Fruit fly (Drosophila melanogaster) whole organism, wandering third instar larva: Measurements from ENCODE around the gene DCX-EMAP.

Experiments used
- Hnf4 ChIP-seq: fragments of 200-800 bp; sonication (Bioruptor generic); optimal IDR thresholded peaks from 2 replicates; lab custom pipeline; 2016; ENCODE audit warnings: missing biosample characterization, mild to moderate bottlenecking, missing genetic modification characterization
- Myc ChIP-seq: fragments of >200 bp; optimal IDR thresholded peaks from 2 replicates; lab custom pipeline; 2017
- N ChIP-seq: fragments of >200 bp; optimal IDR thresholded peaks from 2 replicates; lab custom pipeline; 2018; ENCODE audit warnings: missing biosample characterization, missing external identifiers, missing genetic modification characterization
- brk ChIP-seq: fragments of 200-800 bp; sonication (Bioruptor generic); optimal IDR thresholded peaks from 2 replicates; lab custom pipeline; 2016; ENCODE audit warnings: missing biosample characterization, mild to moderate bottlenecking, missing genetic modification characterization
- ey ChIP-seq: fragments of 200-800 bp; sonication (Bioruptor generic); optimal IDR thresholded peaks from 2 replicates; lab custom pipeline; 2016; ENCODE audit warnings: missing biosample characterization, missing genetic modification characterization
- psq ChIP-seq: fragments of 200-800 bp; sonication (Bioruptor generic); optimal IDR thresholded peaks from 3 replicates; lab custom pipeline; 2017; ENCODE audit warnings: missing biosample characterization, mild to moderate bottlenecking, missing genetic modification characterization, moderate library complexity

DNA sequence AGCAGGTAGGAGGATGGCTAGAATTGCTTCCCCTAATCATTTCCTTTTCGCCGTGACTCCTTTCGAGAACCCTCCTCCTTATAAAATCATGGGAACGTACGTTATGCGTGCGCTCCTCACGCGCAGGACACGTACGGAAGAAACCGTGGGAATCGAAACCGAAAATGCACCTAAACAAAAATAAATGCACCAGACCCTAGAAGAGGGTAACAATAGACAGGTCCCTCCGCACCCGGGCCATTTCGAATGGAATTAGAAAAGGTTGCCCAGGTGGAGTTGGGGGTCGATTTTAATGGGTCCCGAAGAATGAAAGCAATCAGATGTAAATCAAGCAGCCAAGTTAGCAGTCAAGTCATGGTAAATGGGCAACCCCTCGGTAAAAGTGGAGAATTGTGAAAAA, 75.7 kb downstream of the DCX-EMAP start, which contains the start of gene CG3349:
- TF ChIP-seq Myc (lab: Kevin White, UChicago) (no peak), psq (GFP tag; lab: Kevin White, UChicago) (no peak), Hnf4 (GFP tag; lab: Kevin White, UChicago) (no peak), N (no peak), brk (GFP tag; lab: Kevin White, UChicago) (no peak), ey (GFP tag; lab: Kevin White, UChicago) (no peak)
